Fruit fly (Drosophila melanogaster) whole organism, adult: ENCODE results near the gene zfh2.

ENCODE experiments used
- CG11617 ChIP-seq: fragments of 200-800 bp; sonication (Bioruptor generic); optimal IDR thresholded peaks from 2 replicates; lab custom pipeline; 2017; ENCODE audit warnings: mild to moderate bottlenecking, missing biosample characterization, missing genetic modification reagents, missing genetic modification characterization
- CG12768 ChIP-seq: fragments of 200-800 bp; sonication (Bioruptor generic); optimal IDR thresholded peaks from 2 replicates; lab custom pipeline; 2017; ENCODE audit warnings: missing biosample characterization, missing genetic modification characterization, mild to moderate bottlenecking, moderate library complexity, missing genetic modification reagents
- CG33017 ChIP-seq: fragments of 200-800 bp; sonication (Bioruptor generic); optimal IDR thresholded peaks from 2 replicates; lab custom pipeline; 2018; ENCODE audit warnings: missing biosample characterization, mild to moderate bottlenecking, missing genetic modification characterization, moderate library complexity
- CG7101 ChIP-seq: fragments of 200-800 bp; sonication (Bioruptor generic); optimal IDR thresholded peaks from 2 replicates; lab custom pipeline; 2018; ENCODE audit warnings: missing biosample characterization, mild to moderate bottlenecking, missing genetic modification characterization, moderate library complexity
- Crg-1 ChIP-seq: fragments of 200-800 bp; sonication (Bioruptor generic); optimal IDR thresholded peaks from 2 replicates; lab custom pipeline; 2016; ENCODE audit warnings: missing biosample characterization, missing genetic modification characterization
- Hr96 ChIP-seq: fragments of 200-800 bp; sonication (Bioruptor generic); optimal IDR thresholded peaks from 2 replicates; lab custom pipeline; 2016; ENCODE audit warnings: missing biosample characterization, missing genetic modification characterization
- bab1 ChIP-seq: fragments of 200-800 bp; sonication (Bioruptor generic); optimal IDR thresholded peaks from 3 replicates; lab custom pipeline; 2019; ENCODE audit warnings: missing biosample characterization, mild to moderate bottlenecking, missing genetic modification characterization, moderate library complexity

- TF ChIP-seq CG7101 (no peak), CG33017 (tag; lab: Kevin White, UChicago) (no peak), CG11617 (GFP tag; lab: Kevin White, UChicago) (no peak), bab1 (GFP tag; lab: Kevin White, UChicago) (no peak), Hr96 (GFP tag; lab: Kevin White, UChicago) (no peak), Crg-1 (GFP tag; lab: Kevin White, UChicago) (peak; percentile 26), CG12768 (GFP tag; lab: Kevin White, UChicago) (no peak)
Measured at dm6 chr4:482659-483134, 18.9 kb upstream of the zfh2 start.
